Worm (Caenorhabditis elegans) whole organism, L4 larva: ENCODE measurements around the gene gly-1.

Experiments
- F10B5.3 ChIP-seq: sonication (generic microtip); optimal IDR thresholded peaks from 2 replicates; lab custom pipeline; 2016; ENCODE audit warnings: mild to moderate bottlenecking, missing genetic modification characterization, missing compliant biosample characterization
- F26F4.8 ChIP-seq: fragments of 200-800 bp; sonication (Bioruptor generic); conservative IDR thresholded peaks from 2 replicates; pipeline ENCODE4 v1.3.6; 2022; ENCODE audit warnings: missing genetic modification characterization, missing compliant biosample characterization
- F37D6.2 ChIP-seq: sonication (generic microtip); optimal IDR thresholded peaks from 2 replicates; lab custom pipeline; 2016; ENCODE audit warnings: mild to moderate bottlenecking, missing genetic modification characterization, missing compliant biosample characterization
- F49E8.2 ChIP-seq: sonication (generic microtip); optimal IDR thresholded peaks from 2 replicates; lab custom pipeline; 2016; ENCODE audit warnings: missing compliant biosample characterization, mild to moderate bottlenecking, missing genetic modification characterization, borderline replicate concordance
- R02D3.7 ChIP-seq: fragments of 150-350 bp; sonication (generic microtip); optimal IDR thresholded peaks from 3 replicates; lab custom pipeline; 2014; ENCODE audit warnings: missing biosample characterization, missing genetic modification characterization
- Y105C5A.15 ChIP-seq: fragments of 200-800 bp; sonication (Bioruptor generic); IDR thresholded peaks from 2 replicates; pipeline ENCODE4 v1.3.6; 2022; ENCODE audit warnings: missing genetic modification characterization, missing compliant biosample characterization
- aly-2 ChIP-seq: sonication (generic microtip); optimal IDR thresholded peaks from 2 replicates; lab custom pipeline; 2018; ENCODE audit warnings: missing biosample characterization, missing genetic modification characterization
- ceh-32 ChIP-seq: sonication (generic microtip); optimal IDR thresholded peaks from 2 replicates; lab custom pipeline; 2016; ENCODE audit warnings: mild to moderate bottlenecking, missing genetic modification characterization, missing compliant biosample characterization; ENCODE audit not compliant: poor library complexity
- ces-1 ChIP-seq: fragments of 150-350 bp; sonication (generic microtip); optimal IDR thresholded peaks from 4 replicates; lab custom pipeline; 2014; ENCODE audit warnings: missing biosample characterization, missing genetic modification reagents, missing genetic modification characterization
- ctbp-1 ChIP-seq: fragments of 200-800 bp; sonication (Bioruptor generic); IDR thresholded peaks from 2 replicates; pipeline ENCODE4 v1.3.6; 2022; ENCODE audit warnings: missing genetic modification reagents, missing genetic modification characterization, missing compliant biosample characterization
- daf-12 ChIP-seq: fragments of 150-350 bp; optimal IDR thresholded peaks from 2 replicates; lab custom pipeline; 2014; ENCODE audit warnings: missing biosample characterization, missing genetic modification reagents, missing genetic modification characterization
- daf-8 ChIP-seq: fragments of 200-800 bp; sonication (Bioruptor generic); IDR thresholded peaks from 2 replicates; pipeline ENCODE4 v1.3.6; 2022; ENCODE audit warnings: missing genetic modification characterization, missing compliant biosample characterization
- dmd-6 ChIP-seq: fragments of 200-800 bp; sonication (Bioruptor generic); IDR thresholded peaks from 2 replicates; pipeline ENCODE4 v1.3.6; 2022; ENCODE audit warnings: missing genetic modification reagents, missing genetic modification characterization, missing compliant biosample characterization
- dpl-1 ChIP-seq: fragments of 150-350 bp; optimal IDR thresholded peaks from 2 replicates; lab custom pipeline; 2014; ENCODE audit warnings: missing biosample characterization, missing genetic modification reagents, missing genetic modification characterization
- duxl-1 ChIP-seq: sonication (generic microtip); optimal IDR thresholded peaks from 2 replicates; lab custom pipeline; 2016; ENCODE audit warnings: mild to moderate bottlenecking, missing genetic modification characterization, moderate library complexity, missing compliant biosample characterization; ENCODE audit not compliant: poor library complexity
- dve-1 ChIP-seq: sonication (generic microtip); optimal IDR thresholded peaks from 2 replicates; lab custom pipeline; 2017; ENCODE audit warnings: antibody characterized with exemption, mild to moderate bottlenecking, missing genetic modification characterization, missing compliant biosample characterization; ENCODE audit not compliant: insufficient read depth
- egl-27 ChIP-seq: sonication (generic microtip); optimal IDR thresholded peaks from 3 replicates; lab custom pipeline; 2017; ENCODE audit warnings: missing biosample characterization, missing genetic modification reagents, missing genetic modification characterization
- egl-43 ChIP-seq: fragments of 200-800 bp; sonication (Bioruptor generic); IDR thresholded peaks from 2 replicates; pipeline ENCODE4 v1.3.6; 2022; ENCODE audit warnings: missing genetic modification reagents, missing genetic modification characterization, missing compliant biosample characterization
- fkh-10 ChIP-seq: fragments of 150-350 bp; optimal IDR thresholded peaks from 2 replicates; lab custom pipeline; 2014; ENCODE audit warnings: missing biosample characterization, missing genetic modification reagents, missing genetic modification characterization
- fos-1 ChIP-seq: fragments of 150-350 bp; optimal IDR thresholded peaks from 2 replicates; lab custom pipeline; 2014; ENCODE audit warnings: missing biosample characterization, missing genetic modification characterization
- hlh-11 ChIP-seq: fragments of 200-800 bp; sonication (Bioruptor generic); optimal IDR thresholded peaks from 2 replicates; lab custom pipeline; 2018; ENCODE audit warnings: mild to moderate bottlenecking, missing genetic modification characterization, missing compliant biosample characterization
- hmg-1.1 ChIP-seq: fragments of 200-800 bp; sonication (Bioruptor generic); IDR thresholded peaks from 2 replicates; pipeline ENCODE4 v1.3.6; 2022; ENCODE audit warnings: missing genetic modification reagents, missing genetic modification characterization, missing compliant biosample characterization
- jun-1 ChIP-seq: fragments of 150-350 bp; optimal IDR thresholded peaks from 2 replicates; lab custom pipeline; 2014; ENCODE audit warnings: missing biosample characterization, missing genetic modification reagents, missing genetic modification characterization
- lim-7 ChIP-seq: fragments of 200-800 bp; sonication (Bioruptor generic); IDR thresholded peaks from 2 replicates; pipeline ENCODE4 v1.3.6; 2022; ENCODE audit warnings: missing genetic modification characterization, missing compliant biosample characterization
- lin-13 ChIP-seq: fragments of 150-350 bp; optimal IDR thresholded peaks from 2 replicates; lab custom pipeline; 2014; ENCODE audit warnings: missing biosample characterization, missing genetic modification reagents, missing genetic modification characterization
- lin-38 ChIP-seq: fragments of 200-800 bp; sonication (Bioruptor generic); IDR thresholded peaks from 2 replicates; pipeline ENCODE4 v1.3.6; 2022; ENCODE audit warnings: missing genetic modification reagents, missing genetic modification characterization, missing compliant biosample characterization
- lsy-2 ChIP-seq, 2 experiments: fragments of 150-350 bp in 1 of 2; sonication (generic microtip) in 1 of 2; optimal IDR thresholded peaks; 2 replicates each; lab custom pipeline; 2014 to 2017; ENCODE audit warnings: missing biosample characterization in 2 of 2, missing genetic modification characterization in 2 of 2
- madf-5 ChIP-seq, 2 experiments: fragments of 200-800 bp; sonication (Bioruptor generic); IDR thresholded peaks; 2 replicates each; pipeline ENCODE4 v1.3.6; 2022; ENCODE audit warnings: missing compliant biosample characterization in 2 of 2, missing genetic modification characterization in 2 of 2
- mdl-1 ChIP-seq, 2 experiments: fragments of 150-350 bp in 1 of 2; sonication (generic microtip) in 1 of 2; optimal IDR thresholded peaks; 2 replicates each; lab custom pipeline; 2014 to 2017; ENCODE audit warnings: missing biosample characterization in 2 of 2, missing genetic modification characterization in 2 of 2
- mep-1 ChIP-seq: fragments of 150-350 bp; sonication (generic microtip); optimal IDR thresholded peaks from 3 replicates; lab custom pipeline; 2014; ENCODE audit warnings: missing biosample characterization, missing genetic modification characterization
- mes-2 ChIP-seq: sonication (generic microtip); optimal IDR thresholded peaks from 2 replicates; lab custom pipeline; 2016; ENCODE audit warnings: missing genotype, mild to moderate bottlenecking, missing genetic modification characterization, missing compliant biosample characterization; ENCODE audit not compliant: poor library complexity, severe bottlenecking
- mxl-2 ChIP-seq: fragments of 200-800 bp; sonication (Bioruptor generic); conservative IDR thresholded peaks from 2 replicates; pipeline ENCODE4 v1.3.6; 2022; ENCODE audit warnings: missing genetic modification reagents, missing genetic modification characterization, missing compliant biosample characterization
- mxl-3 ChIP-seq: fragments of 200-800 bp; sonication (Bioruptor generic); optimal IDR thresholded peaks from 2 replicates; lab custom pipeline; 2018; ENCODE audit warnings: mild to moderate bottlenecking, missing genetic modification characterization, missing compliant biosample characterization
- nhr-10 ChIP-seq: fragments of 150-350 bp; optimal IDR thresholded peaks from 2 replicates; lab custom pipeline; 2014; ENCODE audit warnings: missing biosample characterization, missing genetic modification characterization
- nhr-102 ChIP-seq: sonication (generic microtip); optimal IDR thresholded peaks from 2 replicates; lab custom pipeline; 2016; ENCODE audit warnings: mild to moderate bottlenecking, missing genetic modification characterization, moderate library complexity, missing compliant biosample characterization
- nhr-11 ChIP-seq: fragments of 150-350 bp; optimal IDR thresholded peaks from 2 replicates; lab custom pipeline; 2014; ENCODE audit warnings: missing biosample characterization, missing genetic modification characterization
- nhr-237 ChIP-seq: sonication (generic microtip); optimal IDR thresholded peaks from 2 replicates; lab custom pipeline; 2017; ENCODE audit warnings: missing biosample characterization, missing genetic modification characterization
- nhr-25 ChIP-seq: sonication (generic microtip); optimal IDR thresholded peaks from 2 replicates; lab custom pipeline; 2017; ENCODE audit warnings: missing genetic modification characterization, mild to moderate bottlenecking, missing compliant biosample characterization, antibody characterized with exemption, moderate library complexity, borderline replicate concordance; ENCODE audit not compliant: insufficient read depth
- nhr-42 ChIP-seq: fragments of 200-800 bp; sonication (Bioruptor generic); IDR thresholded peaks from 2 replicates; pipeline ENCODE4 v1.3.6; 2022; ENCODE audit warnings: missing genetic modification characterization, missing compliant biosample characterization
- nhr-6 ChIP-seq: fragments of 150-350 bp; optimal IDR thresholded peaks from 2 replicates; lab custom pipeline; 2014; ENCODE audit warnings: missing biosample characterization, missing genetic modification characterization
- php-3 ChIP-seq: fragments of 200-800 bp; sonication (Bioruptor generic); IDR thresholded peaks from 2 replicates; pipeline ENCODE4 v1.3.6; 2022; ENCODE audit warnings: missing genetic modification reagents, missing genetic modification characterization, missing compliant biosample characterization
- pqm-1 ChIP-seq: sonication (generic microtip); optimal IDR thresholded peaks from 2 replicates; lab custom pipeline; 2017; ENCODE audit warnings: missing biosample characterization, missing genetic modification characterization
- set-16 ChIP-seq: fragments of 200-800 bp; sonication (Bioruptor generic); IDR thresholded peaks from 2 replicates; pipeline ENCODE4 v1.3.6; 2022; ENCODE audit warnings: missing genetic modification reagents, missing genetic modification characterization, missing compliant biosample characterization
- snpc-1.2 ChIP-seq: fragments of 200-800 bp; sonication (Bioruptor generic); IDR thresholded peaks from 2 replicates; pipeline ENCODE4 v1.3.6; 2022; ENCODE audit warnings: missing genetic modification reagents, missing genetic modification characterization, missing compliant biosample characterization
- unc-39 ChIP-seq: sonication (generic microtip); optimal IDR thresholded peaks from 2 replicates; lab custom pipeline; 2017; ENCODE audit warnings: missing biosample characterization, missing genetic modification characterization
- unc-62 ChIP-seq, 3 experiments: fragments of 150-350 bp in 1 of 3; sonication (generic microtip); optimal IDR thresholded peaks in 2 of 3; peaks in 1 of 3; 1 replicate in 1 of 3; 2 replicates in 2 of 3; lab custom pipeline; 2014 to 2017; ENCODE audit warnings: missing biosample characterization in 3 of 3, missing genetic modification characterization in 3 of 3, missing genetic modification reagents in 3 of 3, missing genotype in 1 of 3
- zip-11 ChIP-seq: fragments of 200-800 bp; sonication (Bioruptor generic); IDR thresholded peaks from 2 replicates; pipeline ENCODE4 v1.3.6; 2022; ENCODE audit warnings: missing genetic modification characterization, missing compliant biosample characterization
- ztf-11 ChIP-seq: fragments of 150-350 bp; optimal IDR thresholded peaks from 2 replicates; lab custom pipeline; 2014; ENCODE audit warnings: missing biosample characterization, missing genetic modification characterization

The gly-1 gene

ce11 chrII:10862749-10863656 lies 39.0 kb downstream of the gly-1 start:
- TF ChIP-seq nhr-11 (tag; lab: Kevin White, UChicago), result no peak
- TF ChIP-seq F37D6.2 (tag; lab: Kevin White, UChicago), result no peak
- TF ChIP-seq dmd-6 (GFP tag; lab: Robert Waterston, UW), result peak; percentile 35; the same call in 1 of the 2 replicates
- peak; percentile 5 for TF ChIP-seq mes-2 (tag; lab: Kevin White, UChicago)
- TF ChIP-seq hlh-11, result peak; percentile 3
- no peak for TF ChIP-seq mep-1 (tag; lab: Kevin White, UChicago)
- TF ChIP-seq lin-38 (GFP tag; lab: Robert Waterston, UW), result 0 out of 2 replicates have a peak, but pooled peaks have one; percentile 12
- no peak for TF ChIP-seq ctbp-1 (GFP tag; lab: Robert Waterston, UW)
- no peak for TF ChIP-seq ces-1
- no peak for TF ChIP-seq daf-12
- no peak for TF ChIP-seq nhr-10 (tag; lab: Kevin White, UChicago)
- no peak for TF ChIP-seq duxl-1 (tag; lab: Kevin White, UChicago)
- no peak for TF ChIP-seq egl-27 (tag; lab: Kevin White, UChicago)
- no peak for TF ChIP-seq aly-2 (tag; lab: Kevin White, UChicago)
- no peak for TF ChIP-seq nhr-102 (tag; lab: Kevin White, UChicago)
- no peak for TF ChIP-seq snpc-1.2
- no peak for TF ChIP-seq mxl-2 (GFP tag; lab: Robert Waterston, UW)
- no peak; the same call in 1 of the 2 replicates for TF ChIP-seq lim-7 (GFP tag; lab: Robert Waterston, UW)
- peak; percentile 41 for TF ChIP-seq nhr-25 (tag; lab: Kevin White, UChicago)
- no peak for TF ChIP-seq F26F4.8 (GFP tag; lab: Robert Waterston, UW)
- peak; percentile 11 for TF ChIP-seq nhr-6
- TF ChIP-seq F10B5.3 (tag; lab: Kevin White, UChicago), result no peak
- TF ChIP-seq hmg-1.1 (GFP tag; lab: Robert Waterston, UW), result 0 out of 2 replicates have a peak, but pooled peaks have one; percentile 12
- no peak for TF ChIP-seq unc-39 (tag; lab: Kevin White, UChicago)
- TF ChIP-seq ceh-32, result no peak
- peak in 1 of 2 experiments; percentile 74 for TF ChIP-seq unc-62 (GFP tag; optimal IDR thresholded peaks at IDR 0.05 in 1 of 2; lab: Kevin White, UChicago)
- no peak for TF ChIP-seq unc-62 (tag; optimal IDR thresholded peaks at IDR 0.05; lab: Kevin White, UChicago)
- peak in 1 of 2 experiments; percentile 29 for TF ChIP-seq lsy-2 (tag; optimal IDR thresholded peaks at IDR 0.05; lab: Kevin White, UChicago)
- peak; percentile 25 for TF ChIP-seq F49E8.2 (tag; lab: Kevin White, UChicago)
- TF ChIP-seq pqm-1 (tag; lab: Kevin White, UChicago), result no peak
- no peak for TF ChIP-seq zip-11 (GFP tag; lab: Robert Waterston, UW)
- TF ChIP-seq set-16 (GFP tag; lab: Robert Waterston, UW), result 0 out of 2 replicates have a peak, but pooled peaks have one; percentile 12
- no peak for TF ChIP-seq R02D3.7
- TF ChIP-seq jun-1 (tag; lab: Kevin White, UChicago), result no peak
- TF ChIP-seq mdl-1 (tag; optimal IDR thresholded peaks at IDR 0.05; lab: Kevin White, UChicago), result peak in 1 of 2 experiments; percentile 42
- TF ChIP-seq lin-13, result no peak
- TF ChIP-seq fkh-10 (GFP tag; lab: Kevin White, UChicago), result no peak
- no peak for TF ChIP-seq fos-1 (tag; lab: Kevin White, UChicago)
- no peak for TF ChIP-seq Y105C5A.15 (GFP tag; lab: Robert Waterston, UW)
- TF ChIP-seq dve-1 (tag; lab: Kevin White, UChicago), result peak; percentile 49
- TF ChIP-seq nhr-42 (GFP tag; lab: Robert Waterston, UW), result no peak
- TF ChIP-seq daf-8, result no peak
- peak; percentile 19 for TF ChIP-seq dpl-1
- no peak for TF ChIP-seq nhr-237 (tag; lab: Kevin White, UChicago)
- peak; percentile 31 for TF ChIP-seq mxl-3 (GFP tag; lab: Kevin White, UChicago)
- TF ChIP-seq ztf-11 (tag; lab: Kevin White, UChicago), result no peak
- TF ChIP-seq egl-43 (GFP tag; lab: Robert Waterston, UW), result no peak
- no peak for TF ChIP-seq php-3 (GFP tag; lab: Robert Waterston, UW)
- TF ChIP-seq madf-5 (GFP tag; IDR thresholded peaks at IDR 0.05; lab: Robert Waterston, UW), result no peak
